Worm (Caenorhabditis elegans): ENCODE measurements around the gene T28A11.20.

- TF ChIP-seq tab-1 (GFP tag; IDR thresholded peaks at IDR 0.05) (no peak), ref-1 (GFP tag; conservative IDR thresholded peaks at IDR 0.05) (no peak), flt-1 (GFP tag; IDR thresholded peaks at IDR 0.05) (no peak)
Observed at ce11 chrV:3269407-3269806, 3.6 kb downstream of the T28A11.20 start, which contains the start of gene T28A11.19.
